Worm (Caenorhabditis elegans): ENCODE measurements around the gene cest-1.1.

DNA sequence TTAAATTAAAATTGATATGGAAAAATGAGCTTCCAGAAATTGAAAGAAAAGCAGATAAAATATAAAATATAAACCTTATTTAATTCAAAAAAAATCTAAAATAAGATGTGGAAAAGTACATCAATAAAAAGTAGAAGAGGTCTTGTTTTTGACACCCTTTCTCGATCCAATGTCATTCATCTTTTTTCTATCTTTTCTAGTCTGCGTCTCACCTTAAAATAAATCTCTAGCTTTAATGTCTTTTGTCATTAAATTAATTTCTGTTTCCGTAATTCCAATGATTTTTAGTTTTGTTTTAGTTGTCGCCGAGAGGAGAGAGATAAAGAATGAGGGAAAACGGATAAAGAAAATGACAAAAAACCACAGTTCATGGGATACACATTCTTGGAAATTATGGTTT lies 17.4 kb downstream of the cest-1.1 start:
- TF ChIP-seq nhr-77 (tag; optimal IDR thresholded peaks at IDR 0.05) (no peak), peb-1 (tag; optimal IDR thresholded peaks at IDR 0.05) (no peak), ama-1 (optimal IDR thresholded peaks at IDR 0.05) (no peak), ceh-16 (tag; optimal IDR thresholded peaks at IDR 0.05) (no peak), ztf-11 (tag; optimal IDR thresholded peaks at IDR 0.05) (no peak), skn-1 (tag; optimal IDR thresholded peaks at IDR 0.05) (no peak)

Measured in whole organism, L2 larva.